Worm (Caenorhabditis elegans) whole organism, midembryonic: Measurements from ENCODE around the gene K08H2.7.

Source experiments
- T22C8.4 ChIP-seq: fragments of 200-800 bp; sonication (Bioruptor generic); IDR thresholded peaks from 2 replicates; pipeline ENCODE4 v1.3.6; 2022; ENCODE audit warnings: missing genetic modification characterization, missing compliant biosample characterization
- cog-1 ChIP-seq: sonication (generic microtip); optimal IDR thresholded peaks from 2 replicates; lab custom pipeline; 2016; ENCODE audit warnings: missing genetic modification characterization, missing compliant biosample characterization
- flt-1 ChIP-seq: fragments of 200-800 bp; sonication (Bioruptor generic); IDR thresholded peaks from 2 replicates; pipeline ENCODE4 v1.3.6; 2022; ENCODE audit warnings: missing genetic modification characterization, missing compliant biosample characterization
- klf-2 ChIP-seq: fragments of 200-800 bp; sonication (Bioruptor generic); conservative IDR thresholded peaks from 2 replicates; pipeline ENCODE4 v1.3.6; 2022; ENCODE audit warnings: missing genetic modification reagents, missing genetic modification characterization, missing compliant biosample characterization
- med-1 ChIP-seq: sonication (generic microtip); optimal IDR thresholded peaks from 2 replicates; lab custom pipeline; 2017; ENCODE audit warnings: missing genetic modification characterization, mild to moderate bottlenecking, missing compliant biosample characterization, antibody characterized with exemption, missing genetic modification reagents; ENCODE audit not compliant: insufficient read depth
- ref-1 ChIP-seq: fragments of 200-800 bp; sonication (Bioruptor generic); conservative IDR thresholded peaks from 2 replicates; pipeline ENCODE4 v1.3.6; 2022; ENCODE audit warnings: missing genetic modification reagents, missing genetic modification characterization, missing compliant biosample characterization
- tab-1 ChIP-seq: fragments of 200-800 bp; sonication (Bioruptor generic); IDR thresholded peaks from 2 replicates; pipeline ENCODE4 v1.3.6; 2022; ENCODE audit warnings: missing genetic modification characterization, missing compliant biosample characterization
- ztf-23 ChIP-seq: fragments of 200-800 bp; sonication (Bioruptor generic); IDR thresholded peaks from 2 replicates; pipeline ENCODE4 v1.3.6; 2022; ENCODE audit warnings: missing genetic modification reagents, missing genetic modification characterization, missing compliant biosample characterization
- ztf-29 ChIP-seq: fragments of 200-800 bp; sonication (Bioruptor generic); IDR thresholded peaks from 2 replicates; pipeline ENCODE4 v1.3.6; 2022; ENCODE audit warnings: missing genetic modification reagents, missing genetic modification characterization, missing compliant biosample characterization

Gene K08H2.7

DNA sequence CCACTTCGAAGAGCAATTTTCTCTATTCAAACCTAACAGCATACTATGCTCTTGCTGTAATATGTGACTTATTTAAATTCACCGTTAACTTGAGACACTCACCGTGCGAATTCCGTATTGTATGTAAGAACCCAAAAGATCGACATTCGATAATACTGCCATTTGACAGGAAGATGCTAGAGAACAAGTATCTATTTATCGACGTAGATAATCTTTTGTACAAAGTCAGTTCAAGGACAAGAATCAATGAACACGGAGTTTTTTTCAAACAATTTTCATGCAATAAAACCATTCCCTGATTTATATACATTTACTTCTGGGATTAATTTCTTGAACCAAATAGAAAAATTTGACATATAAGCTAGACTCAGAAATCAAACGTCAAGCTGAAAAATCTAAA is at the start of gene K08H2.7:
Gene K08H2.7 (minus strand): TSS at position 173 of the 400 bp plus-strand sequence.
- TF ChIP-seq tab-1 (GFP tag; lab: Robert Waterston, UW) (no peak), ztf-29 (no peak), klf-2 (GFP tag; lab: Robert Waterston, UW) (no peak), T22C8.4 (GFP tag; lab: Robert Waterston, UW) (no peak), ref-1 (GFP tag; lab: Robert Waterston, UW) (no peak), cog-1 (no peak), ztf-23 (no peak), flt-1 (GFP tag; lab: Robert Waterston, UW) (no peak), med-1 (GFP tag; lab: Kevin White, UChicago) (no peak)

DNA sequence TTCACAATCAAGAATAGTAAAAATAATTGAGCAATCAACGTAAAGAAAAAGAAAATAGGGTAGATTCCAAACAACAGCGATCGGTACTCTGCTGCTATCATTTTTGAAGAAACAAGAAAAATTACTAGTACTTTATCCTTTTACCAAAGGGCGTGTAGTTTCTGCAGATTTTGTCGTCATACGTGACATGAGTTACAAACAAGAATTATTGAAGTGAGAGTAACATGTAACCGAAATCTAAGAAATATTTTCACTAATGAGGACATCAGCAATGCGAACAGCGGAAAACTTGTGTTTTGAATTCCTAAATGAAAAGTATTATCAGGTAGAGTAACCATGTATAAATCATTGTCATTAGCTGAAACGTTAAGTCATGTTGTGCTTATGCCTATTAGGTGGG is 46.4 kb upstream of the K08H2.7 start, which contains the start of gene srd-36:
Gene srd-36 (minus strand): TSS at position 101 of the 400 bp plus-strand sequence.
- TF ChIP-seq ref-1 (GFP tag; lab: Robert Waterston, UW) (no peak), ztf-23 (no peak), ztf-29 (no peak), tab-1 (GFP tag; lab: Robert Waterston, UW) (no peak), T22C8.4 (GFP tag; lab: Robert Waterston, UW) (no peak), flt-1 (GFP tag; lab: Robert Waterston, UW) (no peak), med-1 (GFP tag; lab: Kevin White, UChicago) (no peak), cog-1 (no peak), klf-2 (GFP tag; lab: Robert Waterston, UW) (no peak)

DNA sequence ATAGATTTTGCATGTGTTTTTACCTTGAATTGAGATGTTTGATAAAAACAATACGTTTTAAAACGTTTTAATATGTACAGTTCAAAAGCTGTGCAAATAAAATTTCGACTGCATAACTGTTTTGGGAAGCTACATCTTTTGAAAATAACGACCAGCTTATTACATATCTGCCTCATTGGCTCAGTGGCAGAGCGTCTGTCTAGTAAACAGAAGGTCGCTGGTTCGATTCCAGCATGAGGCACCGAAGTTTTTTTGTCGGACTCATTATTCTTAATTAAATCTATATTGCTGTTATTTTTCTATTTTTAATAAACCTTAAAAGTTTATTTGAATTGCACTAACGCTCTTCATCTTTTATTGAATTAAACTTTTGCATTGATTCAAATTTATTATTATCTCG is 44.8 kb upstream of the K08H2.7 start:
- TF ChIP-seq T22C8.4 (GFP tag; lab: Robert Waterston, UW) (no peak), ztf-29 (no peak), klf-2 (GFP tag; lab: Robert Waterston, UW) (no peak), tab-1 (GFP tag; lab: Robert Waterston, UW) (no peak), ztf-23 (no peak), cog-1 (no peak), ref-1 (GFP tag; lab: Robert Waterston, UW) (no peak), med-1 (GFP tag; lab: Kevin White, UChicago) (no peak), flt-1 (GFP tag; lab: Robert Waterston, UW) (no peak)

DNA sequence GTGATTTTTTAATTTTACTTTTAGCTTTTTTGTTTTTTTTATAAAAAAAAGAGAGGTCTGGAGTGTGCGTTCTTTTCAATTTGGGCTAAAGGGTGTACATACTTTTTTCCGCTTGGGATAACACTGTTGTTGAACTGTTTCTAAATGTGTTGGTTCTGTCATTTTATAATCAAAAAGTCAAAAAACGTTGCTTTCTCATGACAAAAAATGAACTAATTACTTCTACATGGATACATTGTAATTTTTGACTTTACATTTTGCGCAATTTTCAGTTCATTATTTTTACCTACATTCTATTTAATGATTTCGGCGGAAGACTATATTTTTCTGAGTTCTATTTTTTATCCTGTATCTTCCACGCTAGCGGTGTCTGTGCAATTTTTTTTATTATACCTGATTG is 43.3 kb upstream of the K08H2.7 start, which contains the start of gene srd-38:
Gene srd-38 (plus strand): TSS at position 301 of the 400 bp plus-strand sequence.
- no peak for TF ChIP-seq klf-2 (GFP tag; lab: Robert Waterston, UW)
- TF ChIP-seq ztf-29 = no peak
- no peak for TF ChIP-seq ref-1 (GFP tag; lab: Robert Waterston, UW)
- TF ChIP-seq flt-1 (GFP tag; lab: Robert Waterston, UW) = no peak
- TF ChIP-seq med-1 (GFP tag; lab: Kevin White, UChicago) = no peak
- TF ChIP-seq T22C8.4 (GFP tag; lab: Robert Waterston, UW) = no peak
- no peak for TF ChIP-seq cog-1
- TF ChIP-seq tab-1 (GFP tag; lab: Robert Waterston, UW) = no peak
- no peak for TF ChIP-seq ztf-23

DNA sequence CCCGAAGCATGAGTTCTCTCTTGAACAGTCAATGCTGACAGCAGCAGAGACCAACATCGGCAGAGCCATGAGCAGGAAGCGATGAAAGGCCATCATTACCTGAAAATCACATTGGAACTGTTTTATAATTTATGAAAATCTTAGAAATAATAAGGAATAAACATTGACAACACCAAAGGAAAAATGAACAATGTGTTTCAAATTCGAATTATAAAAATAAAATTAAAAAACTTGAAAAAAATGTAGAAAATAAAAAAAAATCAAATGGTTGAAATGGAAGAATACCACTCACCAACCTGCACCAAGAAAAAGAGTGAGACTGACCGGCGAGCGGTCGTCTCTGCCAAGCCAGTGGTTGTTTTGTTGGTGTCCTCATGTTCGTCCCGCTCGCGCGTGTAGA is 42.3 kb upstream of the K08H2.7 start, which contains the start of gene R04D3.3:
Gene R04D3.3 (minus strand): TSS at position 101 of the 400 bp plus-strand sequence.
- no peak for TF ChIP-seq med-1 (GFP tag; lab: Kevin White, UChicago)

- TF ChIP-seq ztf-29 (no peak), klf-2 (GFP tag; lab: Robert Waterston, UW) (no peak), T22C8.4 (GFP tag; lab: Robert Waterston, UW) (no peak), tab-1 (GFP tag; lab: Robert Waterston, UW) (no peak), ref-1 (GFP tag; lab: Robert Waterston, UW) (no peak), cog-1 (no peak), med-1 (GFP tag; lab: Kevin White, UChicago) (no peak), ztf-23 (no peak), flt-1 (GFP tag; lab: Robert Waterston, UW) (no peak)
Observed at ce11 chrX:13288715-13289114, 40.5 kb upstream of the K08H2.7 start, which contains the start of gene R04D3.4. Gene R04D3.4 (minus strand): TSS chrX:13288815.

- TF ChIP-seq cog-1 (no peak), flt-1 (GFP tag; lab: Robert Waterston, UW) (no peak), ztf-23 (no peak), tab-1 (GFP tag; lab: Robert Waterston, UW) (no peak), med-1 (GFP tag; lab: Kevin White, UChicago) (no peak), ztf-29 (no peak), ref-1 (GFP tag; lab: Robert Waterston, UW) (no peak), klf-2 (GFP tag; lab: Robert Waterston, UW) (no peak)
Observed at ce11 chrX:13286533-13286932, 38.3 kb upstream of the K08H2.7 start, which contains the start of gene R04D3.2. Gene R04D3.2 (minus strand): TSS chrX:13286633.

- TF ChIP-seq ztf-29 (no peak), ref-1 (GFP tag; lab: Robert Waterston, UW) (no peak), med-1 (GFP tag; lab: Kevin White, UChicago) (no peak), tab-1 (GFP tag; lab: Robert Waterston, UW) (no peak), klf-2 (GFP tag; lab: Robert Waterston, UW) (no peak), flt-1 (GFP tag; lab: Robert Waterston, UW) (0 out of 2 replicates have a peak, but pooled peaks have one; percentile 45), cog-1 (no peak), ztf-23 (no peak)
Observed at ce11 chrX:13284618-13285017, 36.4 kb upstream of the K08H2.7 start.

DNA sequence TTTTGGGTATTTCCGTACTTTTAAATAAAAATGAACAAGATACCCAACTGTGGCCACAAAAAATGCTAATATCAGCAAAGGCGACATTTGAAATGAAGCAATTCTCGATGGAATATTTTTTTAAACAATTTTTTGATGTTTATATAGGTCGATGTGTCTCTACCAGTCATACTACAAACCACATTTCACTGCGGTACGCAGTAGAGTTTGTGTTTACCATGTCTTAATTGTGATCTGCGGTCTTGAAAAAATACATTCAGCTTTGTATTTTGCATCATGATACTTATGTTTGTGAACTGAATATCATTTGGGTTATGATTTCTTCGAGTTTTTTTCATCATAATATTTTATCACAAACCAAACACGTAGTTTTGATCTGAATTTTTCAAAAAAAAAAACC is 35.9 kb upstream of the K08H2.7 start, which contains the start of gene cyp-14A4:
Gene cyp-14A4 (minus strand): TSS at position 107 of the 400 bp plus-strand sequence.
- no peak for TF ChIP-seq tab-1 (GFP tag; lab: Robert Waterston, UW)
- no peak for TF ChIP-seq flt-1 (GFP tag; lab: Robert Waterston, UW)
- TF ChIP-seq T22C8.4 (GFP tag; lab: Robert Waterston, UW) = no peak
- TF ChIP-seq ztf-29 = no peak
- no peak for TF ChIP-seq cog-1
- TF ChIP-seq ref-1 (GFP tag; lab: Robert Waterston, UW) = no peak
- no peak for TF ChIP-seq klf-2 (GFP tag; lab: Robert Waterston, UW)
- no peak for TF ChIP-seq med-1 (GFP tag; lab: Kevin White, UChicago)
